Worm (Caenorhabditis elegans) whole organism, L4 larva: ENCODE results near the gene fbxb-75.

Experiments used
- D1046.2 ChIP-seq: fragments of 200-800 bp; sonication (Bioruptor generic); IDR thresholded peaks from 2 replicates; pipeline ENCODE4 v1.3.6; 2022; ENCODE audit warnings: missing genetic modification characterization, missing compliant biosample characterization
- F37D6.2 ChIP-seq: sonication (generic microtip); optimal IDR thresholded peaks from 2 replicates; lab custom pipeline; 2016; ENCODE audit warnings: mild to moderate bottlenecking, missing genetic modification characterization, missing compliant biosample characterization
- F49E8.2 ChIP-seq: sonication (generic microtip); optimal IDR thresholded peaks from 2 replicates; lab custom pipeline; 2016; ENCODE audit warnings: missing compliant biosample characterization, mild to moderate bottlenecking, missing genetic modification characterization, borderline replicate concordance
- T20F7.1 ChIP-seq: fragments of 200-800 bp; sonication (Bioruptor generic); optimal IDR thresholded peaks from 2 replicates; lab custom pipeline; 2018; ENCODE audit warnings: mild to moderate bottlenecking, missing genetic modification characterization, missing compliant biosample characterization
- T26A8.4 ChIP-seq: fragments of 200-800 bp; sonication (Bioruptor generic); IDR thresholded peaks from 2 replicates; pipeline ENCODE4 v1.3.6; 2022; ENCODE audit warnings: missing genetic modification characterization, missing compliant biosample characterization
- Y105C5A.15 ChIP-seq: fragments of 200-800 bp; sonication (Bioruptor generic); IDR thresholded peaks from 2 replicates; pipeline ENCODE4 v1.3.6; 2022; ENCODE audit warnings: missing genetic modification characterization, missing compliant biosample characterization
- aha-1 ChIP-seq: fragments of 150-350 bp; peaks from one replicate; lab custom pipeline; 2014; ENCODE audit warnings: missing biosample characterization, missing genetic modification characterization
- ama-1 ChIP-seq: fragments of 150-350 bp; optimal IDR thresholded peaks from 2 replicates; lab custom pipeline; 2014; ENCODE audit warnings: inconsistent platforms, mixed read lengths
- arid-1 ChIP-seq: fragments of 200-800 bp; sonication (Bioruptor generic); conservative IDR thresholded peaks from 2 replicates; pipeline ENCODE4 v1.3.6; 2022; ENCODE audit warnings: missing genetic modification reagents, missing genetic modification characterization, missing compliant biosample characterization
- ceh-20 ChIP-seq: fragments of 200-800 bp; sonication (Bioruptor generic); IDR thresholded peaks from 2 replicates; pipeline ENCODE4 v1.3.6; 2022; ENCODE audit warnings: missing genetic modification reagents, missing genetic modification characterization, missing compliant biosample characterization
- ceh-32 ChIP-seq: sonication (generic microtip); optimal IDR thresholded peaks from 2 replicates; lab custom pipeline; 2016; ENCODE audit warnings: mild to moderate bottlenecking, missing genetic modification characterization, missing compliant biosample characterization; ENCODE audit not compliant: poor library complexity
- ceh-44 ChIP-seq: fragments of 200-800 bp; sonication (Bioruptor generic); IDR thresholded peaks from 2 replicates; pipeline ENCODE4 v1.3.6; 2022; ENCODE audit warnings: missing genetic modification reagents, missing genetic modification characterization, missing compliant biosample characterization
- ceh-62 ChIP-seq: sonication (generic microtip); optimal IDR thresholded peaks from 2 replicates; lab custom pipeline; 2017; ENCODE audit warnings: missing biosample characterization, missing genetic modification characterization
- daf-16 ChIP-seq, 3 experiments: sonication (generic microtip); optimal IDR thresholded peaks; 2 replicates each; lab custom pipeline; 2016 to 2017; ENCODE audit warnings: missing genetic modification characterization in 3 of 3, missing genetic modification reagents in 3 of 3, mild to moderate bottlenecking in 2 of 3, missing compliant biosample characterization in 2 of 3, missing biosample characterization in 1 of 3, moderate library complexity in 1 of 3
- daf-8 ChIP-seq: fragments of 200-800 bp; sonication (Bioruptor generic); IDR thresholded peaks from 2 replicates; pipeline ENCODE4 v1.3.6; 2022; ENCODE audit warnings: missing genetic modification characterization, missing compliant biosample characterization
- dpl-1 ChIP-seq: fragments of 150-350 bp; optimal IDR thresholded peaks from 2 replicates; lab custom pipeline; 2014; ENCODE audit warnings: missing biosample characterization, missing genetic modification reagents, missing genetic modification characterization
- fos-1 ChIP-seq: fragments of 150-350 bp; optimal IDR thresholded peaks from 2 replicates; lab custom pipeline; 2014; ENCODE audit warnings: missing biosample characterization, missing genetic modification characterization
- hif-1 ChIP-seq, 2 experiments: sonication (generic microtip); optimal IDR thresholded peaks; 2 replicates each; lab custom pipeline; 2016 to 2017; ENCODE audit warnings: missing compliant biosample characterization in 2 of 2, missing genetic modification characterization in 2 of 2, missing genetic modification reagents in 2 of 2, missing genotype in 2 of 2, mild to moderate bottlenecking in 1 of 2
- hlh-11 ChIP-seq: fragments of 200-800 bp; sonication (Bioruptor generic); optimal IDR thresholded peaks from 2 replicates; lab custom pipeline; 2018; ENCODE audit warnings: mild to moderate bottlenecking, missing genetic modification characterization, missing compliant biosample characterization
- hlh-30 ChIP-seq: sonication (generic microtip); optimal IDR thresholded peaks from 2 replicates; lab custom pipeline; 2017; ENCODE audit warnings: antibody characterized with exemption, mild to moderate bottlenecking, missing genetic modification characterization, missing compliant biosample characterization; ENCODE audit not compliant: insufficient read depth
- hmg-1.1 ChIP-seq: fragments of 200-800 bp; sonication (Bioruptor generic); IDR thresholded peaks from 2 replicates; pipeline ENCODE4 v1.3.6; 2022; ENCODE audit warnings: missing genetic modification reagents, missing genetic modification characterization, missing compliant biosample characterization
- lin-29 ChIP-seq: fragments of 200-800 bp; sonication (Bioruptor generic); IDR thresholded peaks from 2 replicates; pipeline ENCODE4 v1.3.6; 2022; ENCODE audit warnings: missing genetic modification reagents, missing genetic modification characterization, missing compliant biosample characterization
- lin-38 ChIP-seq: fragments of 200-800 bp; sonication (Bioruptor generic); IDR thresholded peaks from 2 replicates; pipeline ENCODE4 v1.3.6; 2022; ENCODE audit warnings: missing genetic modification reagents, missing genetic modification characterization, missing compliant biosample characterization
- lsy-2 ChIP-seq, 2 experiments: fragments of 150-350 bp in 1 of 2; sonication (generic microtip) in 1 of 2; optimal IDR thresholded peaks; 2 replicates each; lab custom pipeline; 2014 to 2017; ENCODE audit warnings: missing biosample characterization in 2 of 2, missing genetic modification characterization in 2 of 2
- mdl-1 ChIP-seq, 2 experiments: fragments of 150-350 bp in 1 of 2; sonication (generic microtip) in 1 of 2; optimal IDR thresholded peaks; 2 replicates each; lab custom pipeline; 2014 to 2017; ENCODE audit warnings: missing biosample characterization in 2 of 2, missing genetic modification characterization in 2 of 2
- mep-1 ChIP-seq: fragments of 150-350 bp; sonication (generic microtip); optimal IDR thresholded peaks from 3 replicates; lab custom pipeline; 2014; ENCODE audit warnings: missing biosample characterization, missing genetic modification characterization
- nhr-10 ChIP-seq: fragments of 150-350 bp; optimal IDR thresholded peaks from 2 replicates; lab custom pipeline; 2014; ENCODE audit warnings: missing biosample characterization, missing genetic modification characterization
- nhr-102 ChIP-seq: sonication (generic microtip); optimal IDR thresholded peaks from 2 replicates; lab custom pipeline; 2016; ENCODE audit warnings: mild to moderate bottlenecking, missing genetic modification characterization, moderate library complexity, missing compliant biosample characterization
- nhr-11 ChIP-seq: fragments of 150-350 bp; optimal IDR thresholded peaks from 2 replicates; lab custom pipeline; 2014; ENCODE audit warnings: missing biosample characterization, missing genetic modification characterization
- nhr-111 ChIP-seq: fragments of 200-800 bp; sonication (Bioruptor generic); optimal IDR thresholded peaks from 2 replicates; lab custom pipeline; 2018; ENCODE audit warnings: mild to moderate bottlenecking, missing genetic modification characterization, missing compliant biosample characterization
- nhr-237 ChIP-seq: sonication (generic microtip); optimal IDR thresholded peaks from 2 replicates; lab custom pipeline; 2017; ENCODE audit warnings: missing biosample characterization, missing genetic modification characterization
- nhr-25 ChIP-seq: sonication (generic microtip); optimal IDR thresholded peaks from 2 replicates; lab custom pipeline; 2017; ENCODE audit warnings: missing genetic modification characterization, mild to moderate bottlenecking, missing compliant biosample characterization, antibody characterized with exemption, moderate library complexity, borderline replicate concordance; ENCODE audit not compliant: insufficient read depth
- nhr-42 ChIP-seq: fragments of 200-800 bp; sonication (Bioruptor generic); IDR thresholded peaks from 2 replicates; pipeline ENCODE4 v1.3.6; 2022; ENCODE audit warnings: missing genetic modification characterization, missing compliant biosample characterization
- nhr-6 ChIP-seq: fragments of 150-350 bp; optimal IDR thresholded peaks from 2 replicates; lab custom pipeline; 2014; ENCODE audit warnings: missing biosample characterization, missing genetic modification characterization
- nhr-76 ChIP-seq: fragments of 150-350 bp; optimal IDR thresholded peaks from 2 replicates; lab custom pipeline; 2014; ENCODE audit warnings: missing biosample characterization, missing genetic modification characterization
- pha-4 ChIP-seq, 2 experiments: fragments of 150-350 bp in 1 of 2; fragments of 200-800 bp in 1 of 2; sonication (Bioruptor generic) in 1 of 2; IDR thresholded peaks in 1 of 2; optimal IDR thresholded peaks in 1 of 2; 2 replicates each; pipeline versions ENCODE4 v1.3.6 to Lab custom; 2014 to 2022; ENCODE audit warnings: missing genetic modification characterization in 2 of 2, missing genetic modification reagents in 2 of 2, missing biosample characterization in 1 of 2, missing compliant biosample characterization in 1 of 2
- php-3 ChIP-seq: fragments of 200-800 bp; sonication (Bioruptor generic); IDR thresholded peaks from 2 replicates; pipeline ENCODE4 v1.3.6; 2022; ENCODE audit warnings: missing genetic modification reagents, missing genetic modification characterization, missing compliant biosample characterization
- rbr-2 ChIP-seq: sonication (generic microtip); optimal IDR thresholded peaks from 2 replicates; lab custom pipeline; 2016; ENCODE audit warnings: missing genotype, missing genetic modification characterization, missing compliant biosample characterization
- saeg-2 ChIP-seq: fragments of 200-800 bp; sonication (Bioruptor generic); IDR thresholded peaks from 2 replicates; pipeline ENCODE4 v1.3.6; 2022; ENCODE audit warnings: missing genetic modification reagents, missing genetic modification characterization, missing compliant biosample characterization
- skn-1 ChIP-seq: fragments of 150-350 bp; optimal IDR thresholded peaks from 2 replicates; lab custom pipeline; 2014; ENCODE audit warnings: missing biosample characterization, missing genetic modification characterization
- spr-1 ChIP-seq: sonication (generic microtip); optimal IDR thresholded peaks from 2 replicates; lab custom pipeline; 2016; ENCODE audit warnings: mild to moderate bottlenecking, missing genetic modification characterization, missing compliant biosample characterization
- zag-1 ChIP-seq: fragments of 150-350 bp; optimal IDR thresholded peaks from 2 replicates; lab custom pipeline; 2014; ENCODE audit warnings: missing biosample characterization, missing genetic modification characterization
- zip-11 ChIP-seq: fragments of 200-800 bp; sonication (Bioruptor generic); IDR thresholded peaks from 2 replicates; pipeline ENCODE4 v1.3.6; 2022; ENCODE audit warnings: missing genetic modification characterization, missing compliant biosample characterization

The fbxb-75 gene

DNA sequence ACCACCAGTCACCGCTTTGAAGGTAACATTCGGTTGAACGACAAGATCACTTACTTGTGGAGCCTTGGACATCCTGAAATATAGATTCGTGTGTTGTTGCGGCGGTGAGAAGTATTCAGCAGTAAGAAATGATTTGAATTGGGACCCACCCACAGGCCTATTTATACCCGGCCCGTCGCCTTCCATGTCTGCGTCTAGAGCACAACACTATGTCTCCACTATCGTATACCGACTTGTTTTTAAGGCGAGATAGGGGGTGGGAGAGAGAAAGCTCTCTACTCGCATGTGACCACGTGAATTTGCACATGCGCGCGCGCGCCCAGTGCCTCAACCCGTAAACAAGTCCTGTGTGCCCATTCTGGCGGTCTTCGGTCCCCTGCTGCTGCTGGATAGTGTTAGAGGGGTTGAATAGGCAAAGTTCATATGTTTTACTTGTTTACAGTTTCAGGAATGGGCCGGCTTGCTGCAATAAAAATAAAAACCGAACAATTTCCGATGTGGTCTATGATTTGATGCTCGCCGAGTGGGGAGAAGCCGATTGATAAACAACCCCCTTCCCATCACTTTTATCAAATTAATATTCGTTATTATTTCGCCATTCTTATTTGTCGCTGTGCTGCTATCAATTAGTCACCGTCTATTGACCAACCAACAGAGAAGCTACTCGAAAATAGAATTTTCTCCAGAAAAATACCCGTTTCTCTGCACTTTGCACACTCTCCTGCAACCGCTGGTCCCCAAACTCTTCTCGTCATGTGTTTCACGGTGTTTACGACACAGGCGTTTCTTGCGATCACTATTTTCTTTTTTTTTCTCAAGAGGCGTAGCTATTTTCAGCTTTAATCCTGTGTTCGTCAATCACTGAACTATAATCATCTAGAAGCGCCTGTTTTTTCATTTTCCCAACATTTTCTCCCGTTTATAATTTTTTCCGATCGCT, 29.1 kb upstream of the fbxb-75 start (continued):
- TF ChIP-seq hif-1 (tag; optimal IDR thresholded peaks at IDR 0.05; lab: Kevin White, UChicago) (peak; percentile 1 to 71), hlh-11 (tag; lab: Kevin White, UChicago) (peak; percentile 86), ceh-44 (GFP tag; lab: Robert Waterston, UW) (no peak), lin-29 (GFP tag; lab: Robert Waterston, UW) (0 out of 2 replicates have a peak, but pooled peaks have one; percentile 12), nhr-42 (GFP tag; lab: Robert Waterston, UW) (0 out of 2 replicates have a peak, but pooled peaks have one; percentile 14), T20F7.1 (GFP tag; lab: Kevin White, UChicago) (no peak), F49E8.2 (tag; lab: Kevin White, UChicago) (no peak), ceh-32 (tag; lab: Kevin White, UChicago) (no peak), php-3 (GFP tag; lab: Robert Waterston, UW) (peak; percentile 45), rbr-2 (peak; percentile 79), ceh-62 (tag; lab: Kevin White, UChicago) (no peak), mep-1 (tag; lab: Kevin White, UChicago) (peak; percentile 58), lin-38 (no peak; the same call in none of the 2 replicates), nhr-25 (tag; lab: Kevin White, UChicago) (peak; percentile 71), mdl-1 (tag; optimal IDR thresholded peaks at IDR 0.05; lab: Kevin White, UChicago) (peak; percentile 74 to 99), daf-8 (GFP tag; lab: Robert Waterston, UW) (no peak), D1046.2 (GFP tag; lab: Robert Waterston, UW) (no peak), fos-1 (tag; lab: Kevin White, UChicago) (no peak), arid-1 (GFP tag; lab: Robert Waterston, UW) (0 out of 2 replicates have a peak, but pooled peaks have one; percentile 4), spr-1 (tag; lab: Kevin White, UChicago) (no peak), skn-1 (tag; lab: Kevin White, UChicago) (no peak), nhr-10 (tag; lab: Kevin White, UChicago) (no peak), nhr-237 (no peak), hmg-1.1 (GFP tag; lab: Robert Waterston, UW) (peak; percentile 60), dpl-1 (GFP tag; lab: Kevin White, UChicago) (peak; percentile 25), zag-1 (tag; lab: Kevin White, UChicago) (no peak), ama-1 (lab: Kevin White, UChicago) (no peak), nhr-102 (tag; lab: Kevin White, UChicago) (peak; percentile 51), ceh-20 (peak; percentile 53), nhr-6 (peak; percentile 40), hlh-30 (tag; lab: Kevin White, UChicago) (peak; percentile 97), nhr-11 (tag; lab: Kevin White, UChicago) (peak; percentile 70), zip-11 (GFP tag; lab: Robert Waterston, UW) (no peak), saeg-2 (GFP tag; lab: Robert Waterston, UW) (no peak), Y105C5A.15 (GFP tag; lab: Robert Waterston, UW) (peak; percentile 20; the same call in 1 of the 2 replicates), daf-16 (GFP tag; optimal IDR thresholded peaks at IDR 0.05; lab: Kevin White, UChicago) (peak in 1 of 2 experiments; percentile 38), daf-16 (tag; optimal IDR thresholded peaks at IDR 0.05; lab: Kevin White, UChicago) (peak; percentile 98), aha-1 (tag; lab: Kevin White, UChicago) (peak; percentile 96), nhr-111 (no peak), pha-4 (GFP tag; IDR thresholded peaks at IDR 0.05; lab: Robert Waterston, UW) (peak; percentile 56), pha-4 (tag; optimal IDR thresholded peaks at IDR 0.05; lab: Kevin White, UChicago) (peak; percentile 12), nhr-76 (tag; lab: Kevin White, UChicago) (no peak), T26A8.4 (peak; percentile 58; the same call in 1 of the 2 replicates), F37D6.2 (tag; lab: Kevin White, UChicago) (peak; percentile 18), lsy-2 (tag; optimal IDR thresholded peaks at IDR 0.05; lab: Kevin White, UChicago) (peak; percentile 60 to 67)
